Fruit fly (Drosophila melanogaster): ENCODE measurements around the gene Qtzl.
A peak's percentile ranks its signal among the peaks of the same experiment; 100 is the strongest.

Gene Qtzl

dm6 chr2L:12010877-12011666, 15.5 kb downstream of the Qtzl start:
- TF ChIP-seq Smox (GFP tag; optimal IDR thresholded peaks at IDR 0.05): peak; percentile 90
- no peak for TF ChIP-seq CG15336 (GFP tag; IDR thresholded peaks at IDR 0.05)
- peak; percentile 90 for TF ChIP-seq Sox14 (GFP tag; optimal IDR thresholded peaks at IDR 0.05)
- TF ChIP-seq Lpt (GFP tag; optimal IDR thresholded peaks at IDR 0.05): peak; percentile 74
- peak; percentile 90 for TF ChIP-seq acj6 (GFP tag; optimal IDR thresholded peaks at IDR 0.05)
- no peak for TF ChIP-seq CG11294 (GFP tag; IDR thresholded peaks at IDR 0.05)
- TF ChIP-seq spab (GFP tag; optimal IDR thresholded peaks at IDR 0.05): peak; percentile 90
- TF ChIP-seq achi (GFP tag; optimal IDR thresholded peaks at IDR 0.05): peak; percentile 91
- TF ChIP-seq CG8119 (GFP tag; IDR thresholded peaks at IDR 0.05): no peak
- peak; percentile 84 for TF ChIP-seq cyc (GFP tag; optimal IDR thresholded peaks at IDR 0.05)
- peak; percentile 86 for TF ChIP-seq CG6854 (GFP tag; optimal IDR thresholded peaks at IDR 0.05)
- peak; percentile 96 for TF ChIP-seq CG6808 (GFP tag; optimal IDR thresholded peaks at IDR 0.05)
- TF ChIP-seq CG1621 (tag; optimal IDR thresholded peaks at IDR 0.05): peak; percentile 82
- peak; percentile 93 for TF ChIP-seq esn (GFP tag; optimal IDR thresholded peaks at IDR 0.05)
- TF ChIP-seq Hr38 (GFP tag; optimal IDR thresholded peaks at IDR 0.05): peak; percentile 48
- peak; percentile 91 for TF ChIP-seq CG10631 (GFP tag; optimal IDR thresholded peaks at IDR 0.05)
- peak; percentile 6 for TF ChIP-seq fkh (GFP tag; optimal IDR thresholded peaks at IDR 0.05)
- peak; percentile 71 for TF ChIP-seq Ets21C (GFP tag; optimal IDR thresholded peaks at IDR 0.05)
- TF ChIP-seq CG9139 (GFP tag; optimal IDR thresholded peaks at IDR 0.05): peak; percentile 79
- TF ChIP-seq Eip93F (GFP tag; optimal IDR thresholded peaks at IDR 0.05): no peak
- peak; percentile 92 for TF ChIP-seq CG8632 (GFP tag; optimal IDR thresholded peaks at IDR 0.05)
- TF ChIP-seq salr (GFP tag; optimal IDR thresholded peaks at IDR 0.05): peak; percentile 55 to 89
- peak; percentile 86 for TF ChIP-seq Sox102F (GFP tag; optimal IDR thresholded peaks at IDR 0.05)
- peak; percentile 88 for TF ChIP-seq CG31627 (GFP tag; optimal IDR thresholded peaks at IDR 0.05)
- TF ChIP-seq CG6163 (GFP tag; IDR thresholded peaks at IDR 0.05): no peak
- peak; percentile 88 for TF ChIP-seq CG8319 (GFP tag; optimal IDR thresholded peaks at IDR 0.05)
- peak; percentile 42 for TF ChIP-seq fd85E (GFP tag; optimal IDR thresholded peaks at IDR 0.05)
- TF ChIP-seq Sox15 (GFP tag; optimal IDR thresholded peaks at IDR 0.05): peak; percentile 86
- TF ChIP-seq CG4318 (GFP tag; optimal IDR thresholded peaks at IDR 0.05): peak; percentile 87
- TF ChIP-seq CG6276 (GFP tag; optimal IDR thresholded peaks at IDR 0.05): peak; percentile 95
- TF ChIP-seq Ets96B (tag; optimal IDR thresholded peaks at IDR 0.05): peak; percentile 93
- TF ChIP-seq CG11762 (GFP tag; optimal IDR thresholded peaks at IDR 0.05; ENCODE audit: insufficient read depth): peak; percentile 87
- TF ChIP-seq CG3919 (GFP tag; optimal IDR thresholded peaks at IDR 0.05): peak; percentile 90
- peak; percentile 79 for TF ChIP-seq Blimp-1 (GFP tag; optimal IDR thresholded peaks at IDR 0.05)
- TF ChIP-seq Eip78C (GFP tag): peak; percentile 97
- peak; percentile 92 for TF ChIP-seq lz (GFP tag; optimal IDR thresholded peaks at IDR 0.05)
- peak; percentile 91 for TF ChIP-seq Met (GFP tag; optimal IDR thresholded peaks at IDR 0.05)
- peak; percentile 95 for TF ChIP-seq CG3032 (tag; optimal IDR thresholded peaks at IDR 0.05)
- TF ChIP-seq CG10669 (GFP tag; optimal IDR thresholded peaks at IDR 0.05): peak; percentile 93
- TF ChIP-seq CG16779 (tag; optimal IDR thresholded peaks at IDR 0.05): peak; percentile 93
- no peak for TF ChIP-seq dsx (GFP tag; optimal IDR thresholded peaks at IDR 0.05; ENCODE audit: poor library complexity, severe bottlenecking)
- peak; percentile 93 for TF ChIP-seq Hr4 (GFP tag; optimal IDR thresholded peaks at IDR 0.05)
- peak; percentile 93 for TF ChIP-seq svp (GFP tag)
- TF ChIP-seq ss (GFP tag; optimal IDR thresholded peaks at IDR 0.05): peak; percentile 88 to 94
- peak; percentile 88 for TF ChIP-seq fd59A (GFP tag; optimal IDR thresholded peaks at IDR 0.05)
- TF ChIP-seq CG6792 (GFP tag; optimal IDR thresholded peaks at IDR 0.05): peak; percentile 87
- TF ChIP-seq net (GFP tag; optimal IDR thresholded peaks at IDR 0.05): peak; percentile 83
- peak; percentile 80 for TF ChIP-seq Hr39 (GFP tag; optimal IDR thresholded peaks at IDR 0.05)
- no peak for TF ChIP-seq eg (GFP tag; IDR thresholded peaks at IDR 0.05)
- TF ChIP-seq Eip75B (GFP tag; optimal IDR thresholded peaks at IDR 0.05): peak; percentile 84
